Worm (Caenorhabditis elegans) whole organism, early embryonic: ENCODE results near the gene srh-190.

Source experiments
- B0310.2 ChIP-seq: sonication (generic microtip); optimal IDR thresholded peaks from 2 replicates; lab custom pipeline; 2016; ENCODE audit warnings: mild to moderate bottlenecking, missing genetic modification characterization, missing compliant biosample characterization
- F13C5.2 ChIP-seq: sonication (generic microtip); optimal IDR thresholded peaks from 2 replicates; lab custom pipeline; 2017; ENCODE audit warnings: mild to moderate bottlenecking, missing genetic modification characterization, inconsistent platforms, missing compliant biosample characterization
- aly-1 ChIP-seq: sonication (generic microtip); optimal IDR thresholded peaks from 2 replicates; lab custom pipeline; 2016; ENCODE audit warnings: missing genetic modification characterization, missing compliant biosample characterization
- ama-1 ChIP-seq: fragments of 150-350 bp; optimal IDR thresholded peaks from 2 replicates; lab custom pipeline; 2014
- ceh-13 ChIP-seq: fragments of 200-800 bp; sonication (Bioruptor generic); optimal IDR thresholded peaks from 2 replicates; lab custom pipeline; 2018; ENCODE audit warnings: mild to moderate bottlenecking, missing genetic modification characterization, missing compliant biosample characterization
- ceh-36 ChIP-seq: sonication (generic microtip); optimal IDR thresholded peaks from 2 replicates; lab custom pipeline; 2016; ENCODE audit warnings: missing genetic modification characterization, inconsistent platforms, missing compliant biosample characterization
- ets-7 ChIP-seq: sonication (generic microtip); optimal IDR thresholded peaks from 2 replicates; lab custom pipeline; 2016; ENCODE audit warnings: missing genotype, missing genetic modification characterization, missing compliant biosample characterization
- flt-1 ChIP-seq: fragments of 200-800 bp; sonication (Bioruptor generic); IDR thresholded peaks from 2 replicates; pipeline ENCODE4 v1.3.6; 2022; ENCODE audit warnings: missing genetic modification characterization, missing compliant biosample characterization
- hmbx-1 ChIP-seq: sonication (generic microtip); optimal IDR thresholded peaks from 2 replicates; lab custom pipeline; 2016; ENCODE audit warnings: mild to moderate bottlenecking, missing genetic modification characterization, missing compliant biosample characterization
- hmg-4 ChIP-seq: fragments of 200-800 bp; sonication (Bioruptor generic); optimal IDR thresholded peaks from 2 replicates; lab custom pipeline; 2018; ENCODE audit warnings: mild to moderate bottlenecking, missing genetic modification characterization, missing compliant biosample characterization
- hnd-1 ChIP-seq: sonication (generic microtip); optimal IDR thresholded peaks from 2 replicates; lab custom pipeline; 2016; ENCODE audit warnings: missing genetic modification characterization, missing compliant biosample characterization
- pes-1 ChIP-seq: fragments of 200-800 bp; sonication (Bioruptor generic); IDR thresholded peaks from 2 replicates; pipeline ENCODE4 v1.3.6; 2022; ENCODE audit warnings: missing genetic modification reagents, missing genetic modification characterization, missing compliant biosample characterization
- scrt-1 ChIP-seq: fragments of 200-800 bp; sonication (Bioruptor generic); IDR thresholded peaks from 2 replicates; pipeline ENCODE4 v1.3.6; 2022; ENCODE audit warnings: missing genetic modification characterization, missing compliant biosample characterization
- sea-1 ChIP-seq: fragments of 200-800 bp; sonication (Bioruptor generic); conservative IDR thresholded peaks from 2 replicates; pipeline ENCODE4 v1.3.6; 2022; ENCODE audit warnings: missing genetic modification characterization, missing compliant biosample characterization
- tbx-11 ChIP-seq: fragments of 200-800 bp; sonication (Bioruptor generic); IDR thresholded peaks from 2 replicates; pipeline ENCODE4 v1.3.6; 2022; ENCODE audit warnings: missing genetic modification characterization, missing compliant biosample characterization
- tbx-37 ChIP-seq: fragments of 200-800 bp; sonication (Bioruptor generic); conservative IDR thresholded peaks from 2 replicates; pipeline ENCODE4 v1.3.6; 2022; ENCODE audit warnings: missing genetic modification reagents, missing genetic modification characterization, missing compliant biosample characterization
- tra-4 ChIP-seq: sonication (generic microtip); optimal IDR thresholded peaks from 2 replicates; lab custom pipeline; 2017; ENCODE audit warnings: missing genetic modification characterization, missing compliant biosample characterization

Gene srh-190

ce11 chrV:3868905-3869304 lies 34.0 kb upstream of the srh-190 start, which contains the start of gene nhr-157:
Gene nhr-157 (minus strand): TSS chrV:3869005.
- TF ChIP-seq hmbx-1, result no peak
- no peak for TF ChIP-seq ama-1 (lab: Kevin White, UChicago)
- TF ChIP-seq pes-1 (GFP tag; lab: Robert Waterston, UW), result no peak
- no peak for TF ChIP-seq scrt-1 (GFP tag; lab: Robert Waterston, UW)
- no peak for TF ChIP-seq tra-4 (tag; lab: Kevin White, UChicago)
- TF ChIP-seq B0310.2 (tag; lab: Kevin White, UChicago), result no peak
- no peak for TF ChIP-seq hnd-1 (tag; lab: Kevin White, UChicago)
- no peak for TF ChIP-seq ceh-36 (tag; lab: Kevin White, UChicago)
- TF ChIP-seq ceh-13 (GFP tag; lab: Kevin White, UChicago), result no peak
- TF ChIP-seq hmg-4 (GFP tag; lab: Kevin White, UChicago), result no peak
- TF ChIP-seq ets-7 (tag; lab: Kevin White, UChicago), result no peak
- no peak for TF ChIP-seq tbx-37 (GFP tag; lab: Robert Waterston, UW)
- no peak for TF ChIP-seq tbx-11 (GFP tag; lab: Robert Waterston, UW)

DNA sequence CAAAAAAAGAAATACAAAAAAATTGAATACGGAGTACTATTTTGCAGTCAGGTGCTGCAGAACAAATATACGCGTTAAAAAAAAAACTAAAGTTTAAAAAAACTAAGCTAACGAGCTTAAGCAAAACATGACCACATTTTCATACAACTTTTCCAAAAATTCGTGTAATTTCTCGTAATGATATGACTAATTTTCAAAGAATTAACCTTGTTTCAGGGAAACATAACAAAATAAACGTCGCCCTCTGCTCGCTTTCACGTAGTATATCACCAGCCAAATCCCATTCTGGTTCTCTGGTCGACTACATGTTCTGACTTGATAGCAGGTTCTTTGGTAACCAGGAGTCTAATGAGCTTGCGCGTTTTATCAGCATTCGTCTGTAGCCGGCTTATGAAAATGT lies 32.5 kb upstream of the srh-190 start:
- TF ChIP-seq hmg-4 (GFP tag; lab: Kevin White, UChicago) (no peak), tra-4 (tag; lab: Kevin White, UChicago) (no peak), scrt-1 (GFP tag; lab: Robert Waterston, UW) (no peak), ama-1 (lab: Kevin White, UChicago) (no peak), aly-1 (no peak), ets-7 (tag; lab: Kevin White, UChicago) (no peak), ceh-13 (GFP tag; lab: Kevin White, UChicago) (no peak), hmbx-1 (no peak), flt-1 (GFP tag; lab: Robert Waterston, UW) (no peak), pes-1 (GFP tag; lab: Robert Waterston, UW) (no peak), B0310.2 (tag; lab: Kevin White, UChicago) (no peak), sea-1 (no peak), ceh-36 (tag; lab: Kevin White, UChicago) (no peak)

ce11 chrV:3874102-3874744 lies 28.7 kb upstream of the srh-190 start, which contains the start of gene nhr-158:
Gene nhr-158 (minus strand): TSS chrV:3874152.
- TF ChIP-seq tbx-37 (GFP tag; lab: Robert Waterston, UW), result no peak
- TF ChIP-seq ceh-13 (GFP tag; lab: Kevin White, UChicago), result no peak
- TF ChIP-seq flt-1 (GFP tag; lab: Robert Waterston, UW), result no peak
- no peak for TF ChIP-seq ets-7 (tag; lab: Kevin White, UChicago)
- TF ChIP-seq ama-1 (lab: Kevin White, UChicago), result no peak

DNA sequence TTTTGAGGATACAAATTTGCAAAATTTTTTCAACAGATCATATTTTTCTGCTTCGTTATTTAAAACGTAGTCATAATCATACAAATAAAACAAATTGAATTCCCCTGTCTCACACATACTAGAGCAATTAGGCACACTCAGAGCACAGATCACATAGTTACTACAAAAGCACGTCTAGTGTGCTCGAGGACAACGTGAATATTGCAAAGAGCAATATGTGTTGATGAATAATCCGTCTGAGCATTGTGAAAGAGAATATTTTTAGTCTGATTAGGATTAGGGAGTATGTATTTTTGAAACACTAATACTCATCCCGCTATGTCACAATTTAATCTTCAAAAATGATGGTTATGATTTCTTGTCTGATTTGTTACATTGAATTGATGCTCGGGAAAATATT lies 25.7 kb upstream of the srh-190 start:
- TF ChIP-seq B0310.2 (tag; lab: Kevin White, UChicago), result no peak
- TF ChIP-seq flt-1 (GFP tag; lab: Robert Waterston, UW), result no peak
- TF ChIP-seq aly-1, result no peak
- no peak for TF ChIP-seq ets-7 (tag; lab: Kevin White, UChicago)
- TF ChIP-seq F13C5.2, result no peak
- no peak for TF ChIP-seq hnd-1 (tag; lab: Kevin White, UChicago)
- TF ChIP-seq ceh-13 (GFP tag; lab: Kevin White, UChicago), result no peak
- TF ChIP-seq tbx-37 (GFP tag; lab: Robert Waterston, UW), result no peak
- TF ChIP-seq pes-1 (GFP tag; lab: Robert Waterston, UW), result no peak
- no peak for TF ChIP-seq tra-4 (tag; lab: Kevin White, UChicago)
- TF ChIP-seq hmbx-1, result no peak
- no peak for TF ChIP-seq tbx-11 (GFP tag; lab: Robert Waterston, UW)
- TF ChIP-seq scrt-1 (GFP tag; lab: Robert Waterston, UW), result no peak
- no peak for TF ChIP-seq hmg-4 (GFP tag; lab: Kevin White, UChicago)
- TF ChIP-seq ama-1 (lab: Kevin White, UChicago), result no peak
- TF ChIP-seq sea-1, result no peak
- TF ChIP-seq ceh-36 (tag; lab: Kevin White, UChicago), result no peak

DNA sequence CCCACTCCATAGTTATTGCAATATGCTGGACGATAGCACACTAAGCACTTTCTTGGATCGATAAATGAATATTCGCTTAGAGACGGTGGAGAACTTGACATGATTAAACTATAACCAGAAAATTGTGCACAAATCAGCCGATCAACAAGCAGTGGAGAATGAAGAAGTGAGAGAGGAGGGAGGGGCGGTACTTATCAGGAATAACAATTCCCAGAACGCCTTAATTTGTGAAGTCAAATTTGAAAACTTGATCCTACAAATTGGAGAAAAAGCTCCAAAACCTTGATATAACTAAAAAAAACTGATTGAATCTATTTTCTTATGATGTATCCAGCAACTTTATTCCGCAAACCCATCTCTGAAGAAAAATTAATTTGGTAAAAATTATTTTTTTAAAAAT lies 24.7 kb upstream of the srh-190 start, which contains the start of gene nhr-159:
TSS of gene nhr-159 (minus strand) at position 101 of the 400 bp plus-strand sequence.
- TF ChIP-seq F13C5.2 (no peak), aly-1 (no peak), sea-1 (no peak), B0310.2 (tag; lab: Kevin White, UChicago) (no peak), tbx-11 (GFP tag; lab: Robert Waterston, UW) (no peak), ama-1 (lab: Kevin White, UChicago) (no peak)

DNA sequence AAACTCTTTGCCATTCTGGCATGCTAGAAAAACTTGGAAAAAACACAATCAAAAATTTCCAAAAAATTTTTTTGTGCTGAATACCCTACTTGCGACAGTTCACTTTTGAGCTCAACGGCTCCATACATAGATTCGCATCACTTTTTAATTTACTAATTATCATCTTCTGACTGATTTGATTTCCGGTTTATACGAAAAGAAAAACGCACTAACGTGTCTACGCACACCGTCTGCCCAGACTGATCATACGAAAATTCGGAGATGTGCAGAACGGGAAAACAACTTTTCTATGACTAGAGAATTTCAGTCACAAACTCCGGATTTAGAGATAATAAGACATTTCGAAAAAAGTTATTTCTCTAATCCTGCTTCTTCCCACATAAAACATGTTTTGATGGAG lies 18.4 kb upstream of the srh-190 start:
- TF ChIP-seq B0310.2 (tag; lab: Kevin White, UChicago), result no peak
- TF ChIP-seq hmbx-1, result no peak
- no peak for TF ChIP-seq sea-1

ce11 chrV:3886104-3886503 lies 16.8 kb upstream of the srh-190 start, which contains the start of gene nhr-124:
Gene nhr-124 (minus strand): TSS chrV:3886204.
- no peak for TF ChIP-seq aly-1
- TF ChIP-seq sea-1, result no peak
- TF ChIP-seq pes-1 (GFP tag; lab: Robert Waterston, UW), result no peak

- TF ChIP-seq hnd-1 (tag; lab: Kevin White, UChicago) (no peak), tbx-11 (GFP tag; lab: Robert Waterston, UW) (no peak), tbx-37 (GFP tag; lab: Robert Waterston, UW) (no peak), sea-1 (no peak), hmg-4 (GFP tag; lab: Kevin White, UChicago) (no peak)
Measured at ce11 chrV:3889113-3889512, 13.8 kb upstream of the srh-190 start, which contains the start of gene C17E7.13. Gene C17E7.13 (minus strand): TSS chrV:3889288.
